Worm (Caenorhabditis elegans) whole organism, L4 larva: ENCODE measurements around the gene K08D12.4.

Experiments used
- F10B5.3 ChIP-seq: sonication (generic microtip); optimal IDR thresholded peaks from 2 replicates; lab custom pipeline; 2016; ENCODE audit warnings: mild to moderate bottlenecking, missing genetic modification characterization, missing compliant biosample characterization
- F26F4.8 ChIP-seq: fragments of 200-800 bp; sonication (Bioruptor generic); conservative IDR thresholded peaks from 2 replicates; pipeline ENCODE4 v1.3.6; 2022; ENCODE audit warnings: missing genetic modification characterization, missing compliant biosample characterization
- R02D3.7 ChIP-seq: fragments of 150-350 bp; sonication (generic microtip); optimal IDR thresholded peaks from 3 replicates; lab custom pipeline; 2014; ENCODE audit warnings: missing biosample characterization, missing genetic modification characterization
- Y105C5A.15 ChIP-seq: fragments of 200-800 bp; sonication (Bioruptor generic); IDR thresholded peaks from 2 replicates; pipeline ENCODE4 v1.3.6; 2022; ENCODE audit warnings: missing genetic modification characterization, missing compliant biosample characterization
- Y48G9A.11 ChIP-seq: fragments of 200-800 bp; sonication (Bioruptor generic); IDR thresholded peaks from 2 replicates; pipeline ENCODE4 v1.3.6; 2022; ENCODE audit warnings: missing genetic modification reagents, missing genetic modification characterization, missing compliant biosample characterization
- ZK337.2 ChIP-seq: fragments of 200-800 bp; sonication (Bioruptor generic); IDR thresholded peaks from 2 replicates; pipeline ENCODE4 v1.3.6; 2022; ENCODE audit warnings: missing genetic modification reagents, missing genetic modification characterization, missing compliant biosample characterization
- ZK546.5 ChIP-seq, 2 experiments: sonication (generic microtip); optimal IDR thresholded peaks; 2 replicates each; lab custom pipeline; 2017; ENCODE audit warnings: missing biosample characterization in 2 of 2, missing genetic modification characterization in 2 of 2
- aly-2 ChIP-seq: sonication (generic microtip); optimal IDR thresholded peaks from 2 replicates; lab custom pipeline; 2018; ENCODE audit warnings: missing biosample characterization, missing genetic modification characterization
- ama-1 ChIP-seq: fragments of 150-350 bp; optimal IDR thresholded peaks from 2 replicates; lab custom pipeline; 2014; ENCODE audit warnings: inconsistent platforms, mixed read lengths
- attf-4 ChIP-seq: sonication (generic microtip); optimal IDR thresholded peaks from 3 replicates; lab custom pipeline; 2017; ENCODE audit warnings: missing biosample characterization, missing genetic modification characterization
- ceh-44 ChIP-seq: fragments of 200-800 bp; sonication (Bioruptor generic); IDR thresholded peaks from 2 replicates; pipeline ENCODE4 v1.3.6; 2022; ENCODE audit warnings: missing genetic modification reagents, missing genetic modification characterization, missing compliant biosample characterization
- ceh-62 ChIP-seq: sonication (generic microtip); optimal IDR thresholded peaks from 2 replicates; lab custom pipeline; 2017; ENCODE audit warnings: missing biosample characterization, missing genetic modification characterization
- ctbp-1 ChIP-seq: fragments of 200-800 bp; sonication (Bioruptor generic); IDR thresholded peaks from 2 replicates; pipeline ENCODE4 v1.3.6; 2022; ENCODE audit warnings: missing genetic modification reagents, missing genetic modification characterization, missing compliant biosample characterization
- daf-16 ChIP-seq, 3 experiments: sonication (generic microtip); optimal IDR thresholded peaks; 2 replicates each; lab custom pipeline; 2016 to 2017; ENCODE audit warnings: missing genetic modification characterization in 3 of 3, missing genetic modification reagents in 3 of 3, mild to moderate bottlenecking in 2 of 3, missing compliant biosample characterization in 2 of 3, missing biosample characterization in 1 of 3, moderate library complexity in 1 of 3
- daf-19 ChIP-seq: fragments of 200-800 bp; sonication (Bioruptor generic); conservative IDR thresholded peaks from 2 replicates; pipeline ENCODE4 v1.3.6; 2022; ENCODE audit warnings: missing genetic modification characterization, missing compliant biosample characterization
- daf-8 ChIP-seq: fragments of 200-800 bp; sonication (Bioruptor generic); IDR thresholded peaks from 2 replicates; pipeline ENCODE4 v1.3.6; 2022; ENCODE audit warnings: missing genetic modification characterization, missing compliant biosample characterization
- dmd-8 ChIP-seq: fragments of 200-800 bp; sonication (Bioruptor generic); IDR thresholded peaks from 2 replicates; pipeline ENCODE4 v1.3.6; 2022; ENCODE audit warnings: missing genetic modification characterization, missing compliant biosample characterization
- egl-43 ChIP-seq: fragments of 200-800 bp; sonication (Bioruptor generic); IDR thresholded peaks from 2 replicates; pipeline ENCODE4 v1.3.6; 2022; ENCODE audit warnings: missing genetic modification reagents, missing genetic modification characterization, missing compliant biosample characterization
- hlh-30 ChIP-seq: sonication (generic microtip); optimal IDR thresholded peaks from 2 replicates; lab custom pipeline; 2017; ENCODE audit warnings: antibody characterized with exemption, mild to moderate bottlenecking, missing genetic modification characterization, missing compliant biosample characterization; ENCODE audit not compliant: insufficient read depth
- lin-13 ChIP-seq: fragments of 150-350 bp; optimal IDR thresholded peaks from 2 replicates; lab custom pipeline; 2014; ENCODE audit warnings: missing biosample characterization, missing genetic modification reagents, missing genetic modification characterization
- lin-38 ChIP-seq: fragments of 200-800 bp; sonication (Bioruptor generic); IDR thresholded peaks from 2 replicates; pipeline ENCODE4 v1.3.6; 2022; ENCODE audit warnings: missing genetic modification reagents, missing genetic modification characterization, missing compliant biosample characterization
- lin-39 ChIP-seq: fragments of 150-350 bp; optimal IDR thresholded peaks from 2 replicates; lab custom pipeline; 2014; ENCODE audit warnings: missing biosample characterization, missing genetic modification reagents, missing genetic modification characterization
- mdl-1 ChIP-seq, 2 experiments: fragments of 150-350 bp in 1 of 2; sonication (generic microtip) in 1 of 2; optimal IDR thresholded peaks; 2 replicates each; lab custom pipeline; 2014 to 2017; ENCODE audit warnings: missing biosample characterization in 2 of 2, missing genetic modification characterization in 2 of 2
- mep-1 ChIP-seq: fragments of 150-350 bp; sonication (generic microtip); optimal IDR thresholded peaks from 3 replicates; lab custom pipeline; 2014; ENCODE audit warnings: missing biosample characterization, missing genetic modification characterization
- mes-2 ChIP-seq: sonication (generic microtip); optimal IDR thresholded peaks from 2 replicates; lab custom pipeline; 2016; ENCODE audit warnings: missing genotype, mild to moderate bottlenecking, missing genetic modification characterization, missing compliant biosample characterization; ENCODE audit not compliant: poor library complexity, severe bottlenecking
- nhr-11 ChIP-seq: fragments of 150-350 bp; optimal IDR thresholded peaks from 2 replicates; lab custom pipeline; 2014; ENCODE audit warnings: missing biosample characterization, missing genetic modification characterization
- nhr-111 ChIP-seq: fragments of 200-800 bp; sonication (Bioruptor generic); optimal IDR thresholded peaks from 2 replicates; lab custom pipeline; 2018; ENCODE audit warnings: mild to moderate bottlenecking, missing genetic modification characterization, missing compliant biosample characterization
- nhr-41 ChIP-seq: fragments of 200-800 bp; sonication (Bioruptor generic); IDR thresholded peaks from 2 replicates; pipeline ENCODE4 v1.3.6; 2022; ENCODE audit warnings: missing genetic modification reagents, missing genetic modification characterization, missing compliant biosample characterization
- nhr-48 ChIP-seq: sonication (generic microtip); optimal IDR thresholded peaks from 2 replicates; lab custom pipeline; 2016; ENCODE audit warnings: mild to moderate bottlenecking, missing genetic modification characterization, missing compliant biosample characterization
- nhr-76 ChIP-seq: fragments of 150-350 bp; optimal IDR thresholded peaks from 2 replicates; lab custom pipeline; 2014; ENCODE audit warnings: missing biosample characterization, missing genetic modification characterization
- nhr-77 ChIP-seq: fragments of 150-350 bp; optimal IDR thresholded peaks from 2 replicates; lab custom pipeline; 2014; ENCODE audit warnings: missing biosample characterization, missing genetic modification characterization
- pha-4 ChIP-seq, 2 experiments: fragments of 150-350 bp in 1 of 2; fragments of 200-800 bp in 1 of 2; sonication (Bioruptor generic) in 1 of 2; IDR thresholded peaks in 1 of 2; optimal IDR thresholded peaks in 1 of 2; 2 replicates each; pipeline versions ENCODE4 v1.3.6 to Lab custom; 2014 to 2022; ENCODE audit warnings: missing genetic modification characterization in 2 of 2, missing genetic modification reagents in 2 of 2, missing biosample characterization in 1 of 2, missing compliant biosample characterization in 1 of 2
- saeg-2 ChIP-seq: fragments of 200-800 bp; sonication (Bioruptor generic); IDR thresholded peaks from 2 replicates; pipeline ENCODE4 v1.3.6; 2022; ENCODE audit warnings: missing genetic modification reagents, missing genetic modification characterization, missing compliant biosample characterization
- set-16 ChIP-seq: fragments of 200-800 bp; sonication (Bioruptor generic); IDR thresholded peaks from 2 replicates; pipeline ENCODE4 v1.3.6; 2022; ENCODE audit warnings: missing genetic modification reagents, missing genetic modification characterization, missing compliant biosample characterization
- skn-1 ChIP-seq: fragments of 150-350 bp; optimal IDR thresholded peaks from 2 replicates; lab custom pipeline; 2014; ENCODE audit warnings: missing biosample characterization, missing genetic modification characterization
- snpc-1.2 ChIP-seq: fragments of 200-800 bp; sonication (Bioruptor generic); IDR thresholded peaks from 2 replicates; pipeline ENCODE4 v1.3.6; 2022; ENCODE audit warnings: missing genetic modification reagents, missing genetic modification characterization, missing compliant biosample characterization
- spr-1 ChIP-seq: sonication (generic microtip); optimal IDR thresholded peaks from 2 replicates; lab custom pipeline; 2016; ENCODE audit warnings: mild to moderate bottlenecking, missing genetic modification characterization, missing compliant biosample characterization
- spr-3 ChIP-seq: fragments of 200-800 bp; sonication (Bioruptor generic); optimal IDR thresholded peaks from 2 replicates; lab custom pipeline; 2018; ENCODE audit warnings: mild to moderate bottlenecking, missing genetic modification characterization, missing compliant biosample characterization
- unc-130 ChIP-seq: sonication (generic microtip); optimal IDR thresholded peaks from 2 replicates; lab custom pipeline; 2016; ENCODE audit warnings: missing genetic modification reagents, missing genetic modification characterization, missing compliant biosample characterization
- unc-39 ChIP-seq: sonication (generic microtip); optimal IDR thresholded peaks from 2 replicates; lab custom pipeline; 2017; ENCODE audit warnings: missing biosample characterization, missing genetic modification characterization
- unc-62 ChIP-seq, 3 experiments: fragments of 150-350 bp in 1 of 3; sonication (generic microtip); optimal IDR thresholded peaks in 2 of 3; peaks in 1 of 3; 1 replicate in 1 of 3; 2 replicates in 2 of 3; lab custom pipeline; 2014 to 2017; ENCODE audit warnings: missing biosample characterization in 3 of 3, missing genetic modification characterization in 3 of 3, missing genetic modification reagents in 3 of 3, missing genotype in 1 of 3
- zfp-2 ChIP-seq: sonication (generic microtip); optimal IDR thresholded peaks from 2 replicates; lab custom pipeline; 2016; ENCODE audit warnings: mild to moderate bottlenecking, missing genetic modification characterization, missing compliant biosample characterization
- zfp-3 ChIP-seq: fragments of 200-800 bp; sonication (Bioruptor generic); conservative IDR thresholded peaks from 2 replicates; pipeline ENCODE4 v1.3.6; 2022; ENCODE audit warnings: missing genetic modification reagents, missing genetic modification characterization, missing compliant biosample characterization
- zip-2 ChIP-seq: fragments of 150-350 bp; optimal IDR thresholded peaks from 2 replicates; lab custom pipeline; 2014; ENCODE audit warnings: missing biosample characterization, missing genetic modification characterization
- ztf-11 ChIP-seq: fragments of 150-350 bp; optimal IDR thresholded peaks from 2 replicates; lab custom pipeline; 2014; ENCODE audit warnings: missing biosample characterization, missing genetic modification characterization
- ztf-7 ChIP-seq: fragments of 150-350 bp; optimal IDR thresholded peaks from 2 replicates; lab custom pipeline; 2014; ENCODE audit warnings: missing biosample characterization, missing genetic modification characterization

Gene K08D12.4

ce11 chrIV:1708426-1708826, 1.3 kb downstream of the K08D12.4 start (continued):
- TF ChIP-seq aly-2 (tag; lab: Kevin White, UChicago) (no peak), nhr-11 (tag; lab: Kevin White, UChicago) (no peak), unc-130 (GFP tag; lab: Kevin White, UChicago) (no peak), pha-4 (GFP tag; IDR thresholded peaks at IDR 0.05; lab: Robert Waterston, UW) (peak; percentile 65; the same call in 1 of the 2 replicates), pha-4 (tag; optimal IDR thresholded peaks at IDR 0.05; lab: Kevin White, UChicago) (no peak), ama-1 (lab: Kevin White, UChicago) (peak; percentile 67), nhr-48 (peak; percentile 5), daf-16 (GFP tag; optimal IDR thresholded peaks at IDR 0.05; lab: Kevin White, UChicago) (no peak), daf-16 (tag; optimal IDR thresholded peaks at IDR 0.05; lab: Kevin White, UChicago) (peak; percentile 30), saeg-2 (no peak), hlh-30 (tag; lab: Kevin White, UChicago) (no peak), ztf-7 (no peak), mep-1 (tag; lab: Kevin White, UChicago) (no peak), unc-39 (tag; lab: Kevin White, UChicago) (no peak), nhr-77 (tag; lab: Kevin White, UChicago) (no peak), lin-13 (GFP tag; lab: Kevin White, UChicago) (peak; percentile 35), snpc-1.2 (GFP tag; lab: Robert Waterston, UW) (peak; percentile 56; the same call in 1 of the 2 replicates), mes-2 (tag; lab: Kevin White, UChicago) (peak; percentile 20), nhr-41 (GFP tag; lab: Robert Waterston, UW) (no peak), Y105C5A.15 (GFP tag; lab: Robert Waterston, UW) (no peak), lin-38 (GFP tag; lab: Robert Waterston, UW) (peak; percentile 67), Y48G9A.11 (GFP tag; lab: Robert Waterston, UW) (0 out of 2 replicates have a peak, but pooled peaks have one; percentile 37), unc-62 (GFP tag; optimal IDR thresholded peaks at IDR 0.05 in 1 of 2; lab: Kevin White, UChicago) (peak in 1 of 2 experiments; percentile 68), unc-62 (tag; optimal IDR thresholded peaks at IDR 0.05; lab: Kevin White, UChicago) (no peak), mdl-1 (tag; optimal IDR thresholded peaks at IDR 0.05; lab: Kevin White, UChicago) (no peak), zip-2 (tag; lab: Kevin White, UChicago) (no peak), ZK546.5 (tag; optimal IDR thresholded peaks at IDR 0.05; lab: Kevin White, UChicago) (peak in 1 of 2 experiments; percentile 46), F10B5.3 (tag; lab: Kevin White, UChicago) (no peak)

ce11 chrIV:1709002-1709401, 1.9 kb downstream of the K08D12.4 start:
- TF ChIP-seq mdl-1 (tag; optimal IDR thresholded peaks at IDR 0.05; lab: Kevin White, UChicago) (no peak), egl-43 (0 out of 2 replicates have a peak, but pooled peaks have one; percentile 6), ZK337.2 (GFP tag; lab: Robert Waterston, UW) (no peak), R02D3.7 (no peak), set-16 (peak; percentile 96), lin-39 (tag; lab: Kevin White, UChicago) (no peak), pha-4 (GFP tag; IDR thresholded peaks at IDR 0.05; lab: Robert Waterston, UW) (no peak), pha-4 (tag; optimal IDR thresholded peaks at IDR 0.05; lab: Kevin White, UChicago) (no peak), zfp-2 (tag; lab: Kevin White, UChicago) (no peak), F26F4.8 (no peak), dmd-8 (GFP tag; lab: Robert Waterston, UW) (0 out of 2 replicates have a peak, but pooled peaks have one; percentile 42), ctbp-1 (GFP tag; lab: Robert Waterston, UW) (no peak)

ce11 chrIV:1709695-1710315, 2.7 kb downstream of the K08D12.4 start, which contains the start of the genes pbs-1 and K08D12.3:
pbs-1 (minus strand) TSS chrIV:1709745.
K08D12.3 (plus strand) TSS chrIV:1710265.
- TF ChIP-seq F10B5.3 (tag; lab: Kevin White, UChicago) (peak; percentile 19), daf-19 (GFP tag; lab: Robert Waterston, UW) (no peak), nhr-111 (GFP tag; lab: Kevin White, UChicago) (no peak), daf-8 (no peak), Y48G9A.11 (GFP tag; lab: Robert Waterston, UW) (no peak), spr-1 (tag; lab: Kevin White, UChicago) (no peak), ceh-44 (GFP tag; lab: Robert Waterston, UW) (no peak), ztf-11 (tag; lab: Kevin White, UChicago) (no peak), aly-2 (tag; lab: Kevin White, UChicago) (no peak), zfp-3 (GFP tag; lab: Robert Waterston, UW) (no peak), nhr-76 (tag; lab: Kevin White, UChicago) (no peak), attf-4 (tag; lab: Kevin White, UChicago) (no peak), zip-2 (tag; lab: Kevin White, UChicago) (no peak), ama-1 (lab: Kevin White, UChicago) (peak; percentile 27), skn-1 (tag; lab: Kevin White, UChicago) (no peak), lin-39 (tag; lab: Kevin White, UChicago) (no peak), ceh-62 (tag; lab: Kevin White, UChicago) (no peak), spr-3 (no peak), saeg-2 (peak; percentile 52; the same call in 1 of the 2 replicates)
